Worm (Caenorhabditis elegans) whole organism, late embryonic: ENCODE data around the gene M05D6.8.

Experiments
- K02D7.2 ChIP-seq: sonication (generic microtip); optimal IDR thresholded peaks from 2 replicates; lab custom pipeline; 2017; ENCODE audit warnings: mild to moderate bottlenecking, missing genetic modification characterization, missing compliant biosample characterization
- K09A11.1 ChIP-seq: sonication (generic microtip); optimal IDR thresholded peaks from 2 replicates; lab custom pipeline; 2017; ENCODE audit warnings: antibody characterized with exemption, mild to moderate bottlenecking, missing genetic modification characterization, missing compliant biosample characterization; ENCODE audit not compliant: insufficient read depth
- ceh-14 ChIP-seq: sonication (generic microtip); optimal IDR thresholded peaks from 2 replicates; lab custom pipeline; 2016; ENCODE audit warnings: missing genotype, missing genetic modification characterization, missing compliant biosample characterization
- ceh-18 ChIP-seq: sonication (generic microtip); optimal IDR thresholded peaks from 2 replicates; lab custom pipeline; 2016; ENCODE audit warnings: missing genetic modification characterization, missing compliant biosample characterization
- ceh-19 ChIP-seq: fragments of 200-800 bp; sonication (Bioruptor generic); optimal IDR thresholded peaks from 2 replicates; lab custom pipeline; 2018; ENCODE audit warnings: mild to moderate bottlenecking, missing genetic modification characterization, missing compliant biosample characterization
- ceh-22 ChIP-seq: sonication (generic microtip); optimal IDR thresholded peaks from 2 replicates; lab custom pipeline; 2017; ENCODE audit warnings: missing biosample characterization, missing genetic modification characterization
- ceh-24 ChIP-seq: sonication (generic microtip); optimal IDR thresholded peaks from 2 replicates; lab custom pipeline; 2016; ENCODE audit warnings: mild to moderate bottlenecking, missing genetic modification characterization, missing compliant biosample characterization
- ceh-30 ChIP-seq: fragments of 150-350 bp; optimal IDR thresholded peaks from 2 replicates; lab custom pipeline; 2014; ENCODE audit warnings: missing biosample characterization, missing genetic modification characterization
- ceh-31 ChIP-seq: sonication (generic microtip); optimal IDR thresholded peaks from 2 replicates; lab custom pipeline; 2016; ENCODE audit warnings: missing genetic modification characterization, missing compliant biosample characterization
- ceh-45 ChIP-seq: fragments of 200-800 bp; sonication (Bioruptor generic); IDR thresholded peaks from 2 replicates; pipeline ENCODE4 v1.3.6; 2022; ENCODE audit warnings: missing genetic modification reagents, missing genetic modification characterization, missing compliant biosample characterization
- dmd-4 ChIP-seq: sonication (generic microtip); optimal IDR thresholded peaks from 2 replicates; lab custom pipeline; 2016; ENCODE audit warnings: borderline replicate concordance, missing genetic modification characterization, missing compliant biosample characterization
- fax-1 ChIP-seq: sonication (generic microtip); optimal IDR thresholded peaks from 2 replicates; lab custom pipeline; 2016; ENCODE audit warnings: missing genotype, missing genetic modification characterization, missing compliant biosample characterization
- fkh-10 ChIP-seq: fragments of 150-350 bp; optimal IDR thresholded peaks from 2 replicates; lab custom pipeline; 2014; ENCODE audit warnings: missing biosample characterization, missing genetic modification reagents, missing genetic modification characterization
- fkh-6 ChIP-seq: sonication (generic microtip); optimal IDR thresholded peaks from 2 replicates; lab custom pipeline; 2016; ENCODE audit warnings: missing genetic modification characterization, missing compliant biosample characterization
- hlh-13 ChIP-seq: fragments of 200-800 bp; sonication (Bioruptor generic); optimal IDR thresholded peaks from 2 replicates; lab custom pipeline; 2018; ENCODE audit warnings: mild to moderate bottlenecking, missing genetic modification characterization, missing compliant biosample characterization
- hlh-15 ChIP-seq: sonication (generic microtip); optimal IDR thresholded peaks from 2 replicates; lab custom pipeline; 2016; ENCODE audit warnings: missing genetic modification characterization, missing compliant biosample characterization
- lim-6 ChIP-seq: sonication (generic microtip); optimal IDR thresholded peaks from 2 replicates; lab custom pipeline; 2016; ENCODE audit warnings: missing genetic modification characterization, missing compliant biosample characterization
- madf-2 ChIP-seq: sonication (generic microtip); optimal IDR thresholded peaks from 2 replicates; lab custom pipeline; 2017; ENCODE audit warnings: missing genetic modification characterization, missing compliant biosample characterization
- nfya-1 ChIP-seq: sonication (generic microtip); optimal IDR thresholded peaks from 2 replicates; lab custom pipeline; 2017; ENCODE audit warnings: missing genetic modification characterization, mild to moderate bottlenecking, missing compliant biosample characterization, antibody characterized with exemption, moderate library complexity
- nhr-11 ChIP-seq: fragments of 150-350 bp; optimal IDR thresholded peaks from 2 replicates; lab custom pipeline; 2014; ENCODE audit warnings: missing biosample characterization, missing genetic modification characterization
- nhr-232 ChIP-seq: sonication (generic microtip); optimal IDR thresholded peaks from 2 replicates; lab custom pipeline; 2016; ENCODE audit warnings: missing genetic modification characterization, missing compliant biosample characterization
- odd-2 ChIP-seq: sonication (generic microtip); optimal IDR thresholded peaks from 2 replicates; lab custom pipeline; 2017; ENCODE audit warnings: antibody characterized with exemption, mild to moderate bottlenecking, missing genetic modification characterization, missing compliant biosample characterization
- pha-2 ChIP-seq: sonication (generic microtip); optimal IDR thresholded peaks from 2 replicates; lab custom pipeline; 2017; ENCODE audit warnings: mild to moderate bottlenecking, missing genetic modification characterization, missing compliant biosample characterization
- pha-4 ChIP-seq: fragments of 150-350 bp; optimal IDR thresholded peaks from 2 replicates; lab custom pipeline; 2018; ENCODE audit warnings: missing biosample characterization, missing genetic modification reagents, missing genetic modification characterization
- rnt-1 ChIP-seq: sonication (generic microtip); optimal IDR thresholded peaks from 2 replicates; lab custom pipeline; 2016; ENCODE audit warnings: missing genetic modification characterization, missing compliant biosample characterization
- sdc-2 ChIP-seq: sonication (generic microtip); optimal IDR thresholded peaks from 2 replicates; lab custom pipeline; 2016; ENCODE audit warnings: missing genotype, missing genetic modification characterization, missing compliant biosample characterization
- sox-2 ChIP-seq: fragments of 200-800 bp; sonication (Bioruptor generic); IDR thresholded peaks from 2 replicates; pipeline ENCODE4 v1.3.6; 2022; ENCODE audit warnings: missing genetic modification reagents, missing genetic modification characterization, missing compliant biosample characterization
- sox-4 ChIP-seq: sonication (generic microtip); optimal IDR thresholded peaks from 2 replicates; lab custom pipeline; 2017; ENCODE audit warnings: mild to moderate bottlenecking, missing genetic modification characterization, inconsistent platforms, missing compliant biosample characterization
- syd-9 ChIP-seq: sonication (generic microtip); optimal IDR thresholded peaks from 2 replicates; lab custom pipeline; 2016; ENCODE audit warnings: mild to moderate bottlenecking, missing genetic modification characterization, moderate library complexity, missing compliant biosample characterization
- unc-42 ChIP-seq: sonication (generic microtip); optimal IDR thresholded peaks from 2 replicates; lab custom pipeline; 2016; ENCODE audit warnings: missing genotype, missing genetic modification characterization, missing compliant biosample characterization
- unc-55 ChIP-seq: sonication (generic microtip); optimal IDR thresholded peaks from 2 replicates; lab custom pipeline; 2017; ENCODE audit warnings: missing biosample characterization, missing genetic modification reagents, missing genetic modification characterization
- unc-86 ChIP-seq: sonication (generic microtip); optimal IDR thresholded peaks from 2 replicates; lab custom pipeline; 2016; ENCODE audit warnings: missing genetic modification characterization, missing compliant biosample characterization
- zip-5 ChIP-seq: sonication (generic microtip); optimal IDR thresholded peaks from 2 replicates; lab custom pipeline; 2016; ENCODE audit warnings: missing genetic modification characterization, missing compliant biosample characterization
- ztf-16 ChIP-seq: sonication (generic microtip); optimal IDR thresholded peaks from 2 replicates; lab custom pipeline; 2017; ENCODE audit warnings: missing genetic modification characterization, missing compliant biosample characterization

Gene M05D6.8

ce11 chrII:8438791-8439287, 32.2 kb downstream of the M05D6.8 start, which contains the start of gene lips-10:
TSS of gene lips-10 (plus strand) at chrII:8439168.
- TF ChIP-seq sox-4 (tag; lab: Kevin White, UChicago) (no peak), nhr-11 (tag; lab: Kevin White, UChicago) (no peak), rnt-1 (tag; lab: Kevin White, UChicago) (no peak), lim-6 (tag; lab: Kevin White, UChicago) (no peak), nhr-232 (tag; lab: Kevin White, UChicago) (no peak), unc-55 (no peak), pha-4 (tag; lab: Kevin White, UChicago) (no peak), ceh-30 (no peak), unc-42 (tag; lab: Kevin White, UChicago) (no peak), unc-86 (tag; lab: Kevin White, UChicago) (no peak), nfya-1 (tag; lab: Kevin White, UChicago) (no peak)

DNA sequence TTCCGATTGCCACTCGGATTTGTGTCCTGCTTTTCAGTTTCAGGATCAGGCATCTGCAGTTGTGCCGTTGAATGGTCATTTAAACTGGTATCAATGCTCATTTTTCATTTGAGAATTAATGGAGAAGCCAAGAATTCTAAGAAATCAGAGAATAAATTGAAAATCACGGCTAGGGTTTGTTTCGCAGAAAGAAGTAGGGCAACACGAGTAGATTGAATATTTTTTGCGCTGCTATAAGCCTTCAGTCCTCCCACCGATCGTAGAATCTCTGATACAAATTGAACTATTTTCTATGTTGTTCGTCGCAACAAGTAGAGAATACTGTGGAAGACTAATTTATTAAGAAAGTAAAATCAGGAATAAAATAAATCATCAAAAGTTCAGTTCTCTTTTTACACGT, 34.0 kb downstream of the M05D6.8 start, which contains the start of gene acp-3:
TSS of gene acp-3 (minus strand) at position 101 of the 400 bp plus-strand sequence.
- no peak for TF ChIP-seq ceh-14 (tag; lab: Kevin White, UChicago)
- no peak for TF ChIP-seq madf-2 (tag; lab: Kevin White, UChicago)
- no peak for TF ChIP-seq ceh-45 (GFP tag; lab: Robert Waterston, UW)
- no peak for TF ChIP-seq zip-5
- TF ChIP-seq pha-4 (tag; lab: Kevin White, UChicago) = no peak
- TF ChIP-seq, all 69 proteins: peak for 0

ce11 chrII:8435005-8435404, 36.0 kb downstream of the M05D6.8 start, which contains the start of gene acp-4:
TSS of gene acp-4 (minus strand) at chrII:8435105.
- TF ChIP-seq odd-2 (tag; lab: Kevin White, UChicago) = no peak
- no peak for TF ChIP-seq unc-86 (tag; lab: Kevin White, UChicago)
- no peak for TF ChIP-seq ztf-16 (tag; lab: Kevin White, UChicago)
- no peak for TF ChIP-seq ceh-22 (tag; lab: Kevin White, UChicago)
- TF ChIP-seq nhr-11 (tag; lab: Kevin White, UChicago) = no peak
- TF ChIP-seq zip-5 = no peak
- TF ChIP-seq K09A11.1 = no peak
- no peak for TF ChIP-seq ceh-18 (tag; lab: Kevin White, UChicago)
- no peak for TF ChIP-seq ceh-24 (tag; lab: Kevin White, UChicago)
- TF ChIP-seq pha-2 (tag; lab: Kevin White, UChicago) = no peak
- TF ChIP-seq fax-1 (tag; lab: Kevin White, UChicago) = no peak
- TF ChIP-seq fkh-10 (GFP tag; lab: Kevin White, UChicago) = no peak
- TF ChIP-seq ceh-31 = no peak
- TF ChIP-seq sox-2 (GFP tag; lab: Robert Waterston, UW) = no peak
- TF ChIP-seq dmd-4 (tag; lab: Kevin White, UChicago) = no peak
- no peak for TF ChIP-seq ceh-19 (GFP tag; lab: Kevin White, UChicago)
- TF ChIP-seq hlh-15 (tag; lab: Kevin White, UChicago) = no peak

DNA sequence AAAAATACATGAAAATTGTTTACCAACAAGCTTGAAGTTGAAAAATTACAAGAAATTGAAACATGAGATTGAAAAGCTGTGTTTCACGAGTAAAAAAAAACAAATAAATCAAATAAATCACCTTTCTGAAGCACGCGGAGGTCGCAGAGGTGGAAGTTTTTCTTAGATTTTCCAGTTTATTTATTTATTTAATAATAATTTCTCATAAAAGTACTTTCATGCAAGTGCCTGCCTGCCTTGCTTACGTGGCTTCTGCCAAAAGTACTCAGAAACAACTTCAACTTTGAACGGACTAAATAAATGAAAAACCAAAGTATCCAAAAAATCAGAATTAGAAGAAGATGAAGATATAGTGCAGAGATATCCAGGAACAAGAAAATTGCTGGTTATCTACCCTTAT, 39.1 kb downstream of the M05D6.8 start, which contains the start of gene acp-2:
TSS of gene acp-2 (minus strand) at position 101 of the 400 bp plus-strand sequence.
- TF ChIP-seq hlh-15 (tag; lab: Kevin White, UChicago) = no peak
- TF ChIP-seq syd-9 (tag; lab: Kevin White, UChicago) = no peak
- TF ChIP-seq sdc-2 = no peak
- no peak for TF ChIP-seq nhr-11 (tag; lab: Kevin White, UChicago)
- TF ChIP-seq K02D7.2 (tag; lab: Kevin White, UChicago) = no peak
- TF ChIP-seq ceh-18 (tag; lab: Kevin White, UChicago) = no peak
- TF ChIP-seq K09A11.1 = no peak
- TF ChIP-seq hlh-13 = no peak
- TF ChIP-seq unc-42 (tag; lab: Kevin White, UChicago) = no peak
- TF ChIP-seq fkh-6 (tag; lab: Kevin White, UChicago) = no peak
- TF ChIP-seq ceh-45 (GFP tag; lab: Robert Waterston, UW) = no peak
- TF ChIP-seq sox-4 (tag; lab: Kevin White, UChicago) = no peak
